Fruit fly (Drosophila melanogaster) whole organism, embryonic: ENCODE data around the gene Neurl4.

Experiments used
- Atf3 ChIP-seq: fragments of 200-800 bp; sonication (Bioruptor generic); optimal IDR thresholded peaks from 3 replicates; lab custom pipeline; 2016; ENCODE audit warnings: missing biosample characterization, missing genetic modification characterization
- B-H2 ChIP-seq: fragments of 200-800 bp; sonication (Bioruptor generic); optimal IDR thresholded peaks from 2 replicates; lab custom pipeline; 2018; ENCODE audit warnings: missing biosample characterization, mild to moderate bottlenecking, missing genetic modification characterization
- CG12744 ChIP-seq: fragments of 200-800 bp; sonication (Bioruptor generic); optimal IDR thresholded peaks from 2 replicates; lab custom pipeline; 2016; ENCODE audit warnings: missing biosample characterization, missing genetic modification characterization
- CG12942 ChIP-seq: fragments of 200-800 bp; sonication (Bioruptor generic); optimal IDR thresholded peaks from 3 replicates; lab custom pipeline; 2016; ENCODE audit warnings: missing biosample characterization, missing genetic modification characterization
- CG14050 ChIP-seq: fragments of 200-800 bp; sonication (Bioruptor generic); IDR thresholded peaks from 3 replicates; pipeline ENCODE4 v1.3.6; 2022; ENCODE audit warnings: missing biosample characterization, missing genetic modification characterization
- CG17186 ChIP-seq: fragments of 200-800 bp; sonication (Bioruptor generic); optimal IDR thresholded peaks from 3 replicates; lab custom pipeline; 2017; ENCODE audit warnings: missing biosample characterization, missing genetic modification reagents, missing genetic modification characterization
- CG17328 ChIP-seq: fragments of 200-800 bp; sonication (Bioruptor generic); IDR thresholded peaks from 2 replicates; pipeline ENCODE4 v1.3.6; 2022; ENCODE audit warnings: missing biosample characterization, missing genetic modification characterization
- CG17359 ChIP-seq: fragments of 200-800 bp; sonication (Bioruptor generic); optimal IDR thresholded peaks from 3 replicates; lab custom pipeline; 2018; ENCODE audit warnings: missing biosample characterization, mild to moderate bottlenecking, missing genetic modification characterization, moderate library complexity
- CG17568 ChIP-seq: fragments of 200-800 bp; sonication (Bioruptor generic); optimal IDR thresholded peaks from 2 replicates; lab custom pipeline; 2018; ENCODE audit warnings: missing biosample characterization, mild to moderate bottlenecking, missing genetic modification characterization, moderate library complexity
- CG2875 ChIP-seq: fragments of 200-800 bp; sonication (Bioruptor generic); optimal IDR thresholded peaks from 2 replicates; lab custom pipeline; 2017; ENCODE audit warnings: missing biosample characterization, mild to moderate bottlenecking, missing genetic modification characterization, missing genetic modification reagents
- CG31365 ChIP-seq: fragments of 200-800 bp; sonication (Bioruptor generic); optimal IDR thresholded peaks from 2 replicates; lab custom pipeline; 2018; ENCODE audit warnings: missing biosample characterization, mild to moderate bottlenecking, missing genetic modification characterization
- CG32772 ChIP-seq: fragments of 200-800 bp; sonication (Bioruptor generic); IDR thresholded peaks from 2 replicates; pipeline ENCODE4 v1.3.6; 2022; ENCODE audit warnings: missing biosample characterization, missing genetic modification characterization
- CG33557 ChIP-seq: fragments of 200-800 bp; sonication (Bioruptor generic); optimal IDR thresholded peaks from 2 replicates; lab custom pipeline; 2019; ENCODE audit warnings: missing biosample characterization, mild to moderate bottlenecking, missing genetic modification characterization, moderate library complexity
- CG4617 ChIP-seq: fragments of 200-800 bp; sonication (Bioruptor generic); optimal IDR thresholded peaks from 3 replicates; lab custom pipeline; 2016; ENCODE audit warnings: missing biosample characterization, missing genetic modification characterization, borderline replicate concordance
- CG6175 ChIP-seq: fragments of 200-800 bp; sonication (Bioruptor generic); IDR thresholded peaks from 3 replicates; pipeline ENCODE4 v1.3.6; 2022; ENCODE audit warnings: missing biosample characterization, missing genetic modification characterization
- CG6689 ChIP-seq: fragments of 200-800 bp; sonication (Bioruptor generic); IDR thresholded peaks from 2 replicates; pipeline ENCODE4 v1.3.6; 2022; ENCODE audit warnings: missing biosample characterization, missing genetic modification characterization
- CG7372 ChIP-seq: fragments of 200-800 bp; sonication (Bioruptor generic); IDR thresholded peaks from 2 replicates; pipeline ENCODE4 v1.3.6; 2022; ENCODE audit warnings: missing biosample characterization, missing genetic modification characterization
- CG8478 ChIP-seq: fragments of >200 bp; optimal IDR thresholded peaks from 2 replicates; lab custom pipeline; 2018
- CG9797 ChIP-seq: fragments of 200-800 bp; sonication (Bioruptor generic); optimal IDR thresholded peaks from 3 replicates; lab custom pipeline; 2018; ENCODE audit warnings: missing biosample characterization, mild to moderate bottlenecking, missing genetic modification characterization
- D ChIP-seq, 2 experiments: fragments of 200-800 bp in 1 of 2; fragments of >200 bp in 1 of 2; sonication (Bioruptor generic) in 1 of 2; optimal IDR thresholded peaks; 2 replicates in 1 of 2; 3 replicates in 1 of 2; lab custom pipeline; 2017; ENCODE audit warnings: mild to moderate bottlenecking in 1 of 2, missing biosample characterization in 1 of 2, missing genetic modification characterization in 1 of 2, missing genetic modification reagents in 1 of 2
- Dad ChIP-seq: fragments of 200-800 bp; sonication (Bioruptor generic); optimal IDR thresholded peaks from 3 replicates; lab custom pipeline; 2016; ENCODE audit warnings: missing biosample characterization, missing genetic modification characterization
- Dbx ChIP-seq: fragments of 200-800 bp; sonication (Bioruptor generic); IDR thresholded peaks from 3 replicates; pipeline ENCODE4 v1.3.6; 2022; ENCODE audit warnings: missing biosample characterization, missing genetic modification characterization
- Deaf1 ChIP-seq: fragments of 200-800 bp; optimal IDR thresholded peaks from 3 replicates; lab custom pipeline; 2019; ENCODE audit warnings: missing biosample characterization, mild to moderate bottlenecking, missing genetic modification characterization, moderate library complexity
- GATAe ChIP-seq: fragments of 200-800 bp; sonication (Bioruptor generic); conservative IDR thresholded peaks from 2 replicates; pipeline ENCODE4 v1.3.6; 2022; ENCODE audit warnings: missing biosample characterization, missing genetic modification characterization
- H15 ChIP-seq: fragments of 200-800 bp; sonication (Bioruptor generic); IDR thresholded peaks from 3 replicates; pipeline ENCODE4 v1.3.6; 2022; ENCODE audit warnings: missing biosample characterization, missing genetic modification characterization
- HLHmδ ChIP-seq: fragments of 200-800 bp; sonication (Bioruptor generic); optimal IDR thresholded peaks from 2 replicates; lab custom pipeline; 2018; ENCODE audit warnings: missing biosample characterization, mild to moderate bottlenecking, missing genetic modification characterization, moderate library complexity
- MBD-R2 ChIP-seq: fragments of 200-800 bp; sonication (Bioruptor generic); IDR thresholded peaks from 2 replicates; pipeline ENCODE4 v1.3.6; 2022; ENCODE audit warnings: missing biosample characterization, missing genetic modification characterization
- Neu2 ChIP-seq: fragments of 200-800 bp; sonication (Bioruptor generic); optimal IDR thresholded peaks from 3 replicates; lab custom pipeline; 2016; ENCODE audit warnings: missing biosample characterization, missing genetic modification characterization, borderline replicate concordance
- NfI ChIP-seq: fragments of 200-800 bp; sonication (Bioruptor generic); optimal IDR thresholded peaks from 3 replicates; lab custom pipeline; 2018; ENCODE audit warnings: missing biosample characterization, mild to moderate bottlenecking, missing genetic modification characterization, moderate library complexity
- Sox100B ChIP-seq: fragments of 200-800 bp; sonication (Bioruptor generic); optimal IDR thresholded peaks from 3 replicates; lab custom pipeline; 2018; ENCODE audit warnings: missing biosample characterization, mild to moderate bottlenecking, missing genetic modification characterization
- Sry-β ChIP-seq: fragments of 200-800 bp; sonication (Bioruptor generic); optimal IDR thresholded peaks from 2 replicates; lab custom pipeline; 2018; ENCODE audit warnings: missing biosample characterization, mild to moderate bottlenecking, missing genetic modification characterization, moderate library complexity
- bowl ChIP-seq: fragments of 200-800 bp; sonication (Bioruptor generic); IDR thresholded peaks from 2 replicates; pipeline ENCODE4 v1.3.6; 2022; ENCODE audit warnings: missing biosample characterization, missing genetic modification characterization
- cato ChIP-seq: fragments of 200-800 bp; sonication (Bioruptor generic); optimal IDR thresholded peaks from 2 replicates; lab custom pipeline; 2016; ENCODE audit warnings: missing biosample characterization, missing genetic modification characterization, borderline replicate concordance
- chif ChIP-seq, 2 experiments: fragments of 200-800 bp; sonication (Bioruptor generic); optimal IDR thresholded peaks; 3 replicates each; lab custom pipeline; 2016; ENCODE audit warnings: missing biosample characterization in 2 of 2, missing genetic modification characterization in 2 of 2
- da ChIP-seq: fragments of 200-800 bp; sonication (Bioruptor generic); optimal IDR thresholded peaks from 2 replicates; lab custom pipeline; 2016; ENCODE audit warnings: missing biosample characterization, missing genetic modification characterization
- danr ChIP-seq: fragments of 200-800 bp; sonication (Bioruptor generic); IDR thresholded peaks from 2 replicates; pipeline ENCODE4 v1.3.6; 2022; ENCODE audit warnings: missing biosample characterization, missing genetic modification characterization
- kah ChIP-seq: fragments of 200-800 bp; sonication (Bioruptor generic); optimal IDR thresholded peaks from 2 replicates; lab custom pipeline; 2018; ENCODE audit warnings: missing biosample characterization, mild to moderate bottlenecking, missing genetic modification characterization
- klu ChIP-seq: fragments of 200-800 bp; sonication (Bioruptor generic); IDR thresholded peaks from 2 replicates; pipeline ENCODE4 v1.3.6; 2022; ENCODE audit warnings: missing biosample characterization, missing genetic modification characterization
- lbe ChIP-seq: fragments of 200-800 bp; sonication (Bioruptor generic); optimal IDR thresholded peaks from 2 replicates; lab custom pipeline; 2016; ENCODE audit warnings: missing biosample characterization, mild to moderate bottlenecking, missing genetic modification characterization
- luna ChIP-seq: fragments of 200-800 bp; sonication (Bioruptor generic); optimal IDR thresholded peaks from 2 replicates; lab custom pipeline; 2016; ENCODE audit warnings: missing biosample characterization, missing genetic modification characterization
- mld ChIP-seq: fragments of 200-800 bp; sonication (Bioruptor generic); IDR thresholded peaks from 3 replicates; pipeline ENCODE4 v1.3.6; 2022; ENCODE audit warnings: missing biosample characterization, missing genetic modification characterization; ENCODE audit not compliant: partially characterized antibody
- pros ChIP-seq: fragments of 200-800 bp; sonication (Bioruptor generic); optimal IDR thresholded peaks from 3 replicates; lab custom pipeline; 2019; ENCODE audit warnings: missing biosample characterization, mild to moderate bottlenecking, missing genetic modification characterization, moderate library complexity
- scrt ChIP-seq: fragments of 200-800 bp; sonication (Bioruptor generic); optimal IDR thresholded peaks from 2 replicates; lab custom pipeline; 2018; ENCODE audit warnings: missing biosample characterization, mild to moderate bottlenecking, missing genetic modification characterization, moderate library complexity
- slp2 ChIP-seq: fragments of 200-800 bp; sonication (Bioruptor generic); optimal IDR thresholded peaks from 2 replicates; lab custom pipeline; 2016; ENCODE audit warnings: missing biosample characterization, missing genetic modification characterization
- sna ChIP-seq: fragments of 200-800 bp; sonication (Bioruptor generic); IDR thresholded peaks from 2 replicates; pipeline ENCODE4 v1.3.6; 2022; ENCODE audit warnings: missing biosample characterization, missing genetic modification characterization; ENCODE audit not compliant: partially characterized antibody
- stc ChIP-seq: fragments of 200-800 bp; sonication (Bioruptor generic); IDR thresholded peaks from 2 replicates; pipeline ENCODE4 v1.3.6; 2022; ENCODE audit warnings: missing biosample characterization, missing genetic modification characterization
- toy ChIP-seq: fragments of 200-800 bp; sonication (Bioruptor generic); IDR thresholded peaks from 2 replicates; pipeline ENCODE4 v1.3.6; 2022; ENCODE audit warnings: missing biosample characterization, missing genetic modification characterization
- twi ChIP-seq: fragments of 200-800 bp; optimal IDR thresholded peaks from 2 replicates; lab custom pipeline; 2019; ENCODE audit warnings: missing biosample characterization, mild to moderate bottlenecking, missing genetic modification characterization, moderate library complexity
- unpg ChIP-seq: fragments of 200-800 bp; sonication (Bioruptor generic); optimal IDR thresholded peaks from 3 replicates; lab custom pipeline; 2018; ENCODE audit warnings: missing biosample characterization, mild to moderate bottlenecking, missing genetic modification characterization, moderate library complexity

Gene Neurl4

DNA sequence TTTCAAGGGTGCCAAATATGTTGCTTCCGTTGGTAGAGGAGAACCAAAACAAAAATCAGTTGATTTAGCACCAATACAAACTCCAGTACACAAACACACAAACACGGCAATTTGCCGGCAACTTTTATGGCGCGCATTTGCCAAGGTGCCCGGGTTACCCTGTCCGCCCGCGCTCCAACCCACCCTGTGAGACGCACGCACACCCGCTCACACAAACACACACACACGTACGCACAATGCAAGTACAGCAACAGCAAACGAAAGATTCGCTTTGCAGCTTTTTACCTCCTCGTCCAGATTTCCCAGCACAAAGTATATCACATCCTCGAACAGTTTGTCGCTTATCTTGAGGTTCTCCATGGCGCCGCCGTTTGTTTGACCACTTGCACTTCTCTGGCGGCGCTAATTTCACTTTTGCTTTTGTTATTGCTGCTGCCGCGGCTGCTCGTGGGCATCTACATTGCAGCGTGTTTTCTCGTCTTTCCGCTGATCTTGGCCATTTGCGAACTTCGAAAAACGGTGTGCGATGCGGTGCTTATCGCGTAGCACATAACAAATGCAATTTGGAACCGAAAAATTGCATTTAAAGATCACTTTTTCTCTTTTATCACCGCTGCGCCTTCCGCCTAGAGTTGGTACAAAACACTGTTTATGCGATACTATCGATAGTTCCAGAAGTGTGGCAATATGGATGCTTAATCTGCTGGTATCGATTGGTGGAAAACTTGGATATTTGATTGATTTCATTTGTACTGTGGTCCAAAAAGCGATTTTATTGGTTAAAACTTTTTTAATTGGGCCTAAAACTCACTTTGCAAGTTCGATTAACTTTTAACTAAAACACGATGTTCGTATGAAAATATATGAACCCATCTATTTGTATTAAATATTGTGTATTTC lies 21.0 kb downstream of the Neurl4 start, which contains the start of gene Ptip (continued):
- TF ChIP-seq CG6175 (GFP tag; lab: Robert Waterston, UW) (no peak), Deaf1 (tag; lab: Kevin White, UChicago) (no peak), bowl (GFP tag; lab: Robert Waterston, UW) (no peak), sna (GFP tag; lab: Robert Waterston, UW) (peak; percentile 90), pros (GFP tag; lab: Kevin White, UChicago) (no peak), CG17568 (GFP tag; lab: Kevin White, UChicago) (no peak), NfI (GFP tag; lab: Kevin White, UChicago) (peak; percentile 67), danr (no peak), lbe (GFP tag; lab: Kevin White, UChicago) (no peak), CG17328 (GFP tag; lab: Robert Waterston, UW) (no peak), klu (GFP tag; lab: Robert Waterston, UW) (no peak), CG14050 (no peak), CG4617 (peak; percentile 70), CG17186 (GFP tag; lab: Kevin White, UChicago) (peak; percentile 26), CG8478 (lab: Kevin White, UChicago) (peak; percentile 71), CG31365 (tag; lab: Kevin White, UChicago) (no peak), CG12744 (no peak), CG7372 (GFP tag; lab: Robert Waterston, UW) (no peak), kah (GFP tag; lab: Kevin White, UChicago) (peak; percentile 69), mld (peak; percentile 91), Dbx (peak; percentile 46; the same call in 1 of the 3 replicates), CG9797 (GFP tag; lab: Kevin White, UChicago) (peak; percentile 29), luna (GFP tag; lab: Kevin White, UChicago) (no peak), Sox100B (GFP tag; lab: Kevin White, UChicago) (no peak), CG17359 (tag; lab: Kevin White, UChicago) (no peak), CG33557 (GFP tag; lab: Kevin White, UChicago) (peak; percentile 40), slp2 (GFP tag; lab: Kevin White, UChicago) (no peak), GATAe (peak; percentile 43; the same call in 1 of the 2 replicates), stc (GFP tag; lab: Robert Waterston, UW) (no peak; the same call in 1 of the 2 replicates), B-H2 (GFP tag; lab: Kevin White, UChicago) (peak; percentile 56), Dad (no peak), unpg (GFP tag; lab: Kevin White, UChicago) (no peak), twi (tag; lab: Kevin White, UChicago) (no peak), Sry-β (GFP tag; lab: Kevin White, UChicago) (no peak), chif (GFP tag; optimal IDR thresholded peaks at IDR 0.05; lab: Kevin White, UChicago) (no peak), H15 (0 out of 3 replicates have a peak, but pooled peaks have one; percentile 29), CG12942 (peak; percentile 17), CG2875 (no peak), cato (no peak), Neu2 (GFP tag; lab: Kevin White, UChicago) (no peak), scrt (GFP tag; lab: Kevin White, UChicago) (peak; percentile 41), CG6689 (GFP tag; lab: Robert Waterston, UW) (no peak), MBD-R2 (GFP tag; lab: Robert Waterston, UW) (peak; percentile 75), Atf3 (no peak), HLHmδ (GFP tag; lab: Kevin White, UChicago) (peak; percentile 97), da (GFP tag; lab: Kevin White, UChicago) (no peak), CG32772 (no peak), toy (no peak), D (optimal IDR thresholded peaks at IDR 0.05; lab: Kevin White, UChicago) (peak; percentile 40), D (GFP tag; optimal IDR thresholded peaks at IDR 0.05; lab: Kevin White, UChicago) (no peak)
